Fruit fly (Drosophila melanogaster) whole organism, prepupa: ENCODE results near the gene PpV.

Source experiments
- CG10631 ChIP-seq: fragments of 200-800 bp; sonication (Bioruptor generic); optimal IDR thresholded peaks from 2 replicates; lab custom pipeline; 2016; ENCODE audit warnings: missing biosample characterization, missing genetic modification characterization
- CG11294 ChIP-seq: fragments of 200-800 bp; sonication (Bioruptor generic); IDR thresholded peaks from 2 replicates; pipeline ENCODE4 v1.3.6; 2022; ENCODE audit warnings: missing biosample characterization, missing genetic modification characterization
- CG11762 ChIP-seq: fragments of 200-800 bp; sonication (Bioruptor generic); optimal IDR thresholded peaks from 3 replicates; lab custom pipeline; 2016; ENCODE audit warnings: missing biosample characterization, missing genetic modification characterization; ENCODE audit not compliant: insufficient read depth
- CG15336 ChIP-seq: fragments of 200-800 bp; sonication (Bioruptor generic); IDR thresholded peaks from 2 replicates; pipeline ENCODE4 v1.3.6; 2022; ENCODE audit warnings: missing biosample characterization, missing genetic modification characterization
- CG16779 ChIP-seq: fragments of 200-800 bp; sonication (Bioruptor generic); optimal IDR thresholded peaks from 3 replicates; lab custom pipeline; 2017; ENCODE audit warnings: missing biosample characterization, mild to moderate bottlenecking, missing genetic modification characterization
- CG32006 ChIP-seq: fragments of 200-800 bp; sonication (Bioruptor generic); optimal IDR thresholded peaks from 3 replicates; lab custom pipeline; 2017; ENCODE audit warnings: missing biosample characterization, mild to moderate bottlenecking, missing genetic modification characterization
- CG3919 ChIP-seq: fragments of 200-800 bp; sonication (Bioruptor generic); optimal IDR thresholded peaks from 3 replicates; lab custom pipeline; 2016; ENCODE audit warnings: missing biosample characterization, missing genetic modification characterization
- CG6163 ChIP-seq: fragments of 200-800 bp; sonication (Bioruptor generic); IDR thresholded peaks from 3 replicates; pipeline ENCODE4 v1.3.6; 2022; ENCODE audit warnings: missing biosample characterization, missing genetic modification characterization
- CG6276 ChIP-seq: fragments of 200-800 bp; sonication (Bioruptor generic); optimal IDR thresholded peaks from 2 replicates; lab custom pipeline; 2017; ENCODE audit warnings: missing biosample characterization, mild to moderate bottlenecking, missing genetic modification characterization
- CG6808 ChIP-seq: fragments of 200-800 bp; sonication (Bioruptor generic); optimal IDR thresholded peaks from 3 replicates; lab custom pipeline; 2017; ENCODE audit warnings: missing biosample characterization, missing genetic modification characterization, mild to moderate bottlenecking, moderate library complexity, missing genetic modification reagents
- CG6854 ChIP-seq: fragments of 200-800 bp; sonication (Bioruptor generic); optimal IDR thresholded peaks from 2 replicates; lab custom pipeline; 2017; ENCODE audit warnings: missing biosample characterization, mild to moderate bottlenecking, missing genetic modification characterization
- CG7368 ChIP-seq: fragments of 200-800 bp; sonication (Bioruptor generic); optimal IDR thresholded peaks from 3 replicates; lab custom pipeline; 2016; ENCODE audit warnings: missing biosample characterization, missing genetic modification characterization
- CG8119 ChIP-seq: fragments of 200-800 bp; sonication (Bioruptor generic); IDR thresholded peaks from 3 replicates; pipeline ENCODE4 v1.3.6; 2022; ENCODE audit warnings: missing biosample characterization, missing genetic modification characterization
- CG8319 ChIP-seq: fragments of 200-800 bp; sonication (Bioruptor generic); optimal IDR thresholded peaks from 3 replicates; lab custom pipeline; 2016; ENCODE audit warnings: missing biosample characterization, missing genetic modification characterization
- CG8632 ChIP-seq: fragments of 200-800 bp; sonication (Bioruptor generic); optimal IDR thresholded peaks from 3 replicates; lab custom pipeline; 2016; ENCODE audit warnings: missing biosample characterization, missing genetic modification characterization
- Eip75B ChIP-seq: fragments of 200-800 bp; sonication (Bioruptor generic); optimal IDR thresholded peaks from 3 replicates; lab custom pipeline; 2016; ENCODE audit warnings: missing biosample characterization, missing genetic modification characterization
- Eip78C ChIP-seq: fragments of 200-800 bp; sonication (Bioruptor generic); peaks from one replicate; lab custom pipeline; 2016; ENCODE audit warnings: missing biosample characterization, missing genetic modification characterization
- Eip93F ChIP-seq: fragments of 200-800 bp; sonication (Bioruptor generic); optimal IDR thresholded peaks from 2 replicates; lab custom pipeline; 2016; ENCODE audit warnings: missing biosample characterization, mild to moderate bottlenecking, missing genetic modification characterization
- Ets21C ChIP-seq: fragments of 200-800 bp; sonication (Bioruptor generic); optimal IDR thresholded peaks from 3 replicates; lab custom pipeline; 2016; ENCODE audit warnings: missing biosample characterization, missing genetic modification characterization
- Ets96B ChIP-seq: fragments of 200-800 bp; optimal IDR thresholded peaks from 2 replicates; lab custom pipeline; 2019; ENCODE audit warnings: missing biosample characterization, mild to moderate bottlenecking, missing genetic modification characterization, moderate library complexity
- Gug ChIP-seq: fragments of 200-800 bp; sonication (Bioruptor generic); IDR thresholded peaks from 2 replicates; pipeline ENCODE4 v1.3.6; 2022; ENCODE audit warnings: missing biosample characterization, missing genetic modification characterization
- Hr38 ChIP-seq: sonication (Bioruptor generic); optimal IDR thresholded peaks from 2 replicates; lab custom pipeline; 2016; ENCODE audit warnings: missing biosample characterization, missing genetic modification characterization
- Hr39 ChIP-seq: fragments of 200-800 bp; sonication (Bioruptor generic); optimal IDR thresholded peaks from 2 replicates; lab custom pipeline; 2016; ENCODE audit warnings: missing biosample characterization, missing genetic modification characterization
- Hr4 ChIP-seq: fragments of 200-800 bp; sonication (Bioruptor generic); optimal IDR thresholded peaks from 3 replicates; lab custom pipeline; 2016; ENCODE audit warnings: missing biosample characterization, missing genetic modification characterization
- Lpt ChIP-seq: fragments of 200-800 bp; sonication (Bioruptor generic); optimal IDR thresholded peaks from 3 replicates; lab custom pipeline; 2016; ENCODE audit warnings: missing biosample characterization, missing genetic modification characterization
- Met ChIP-seq: fragments of 200-800 bp; sonication (Bioruptor generic); optimal IDR thresholded peaks from 3 replicates; lab custom pipeline; 2016; ENCODE audit warnings: missing biosample characterization, missing genetic modification characterization
- Smox ChIP-seq: fragments of 200-800 bp; sonication (Bioruptor generic); optimal IDR thresholded peaks from 3 replicates; lab custom pipeline; 2016; ENCODE audit warnings: missing biosample characterization, missing genetic modification characterization
- Sox102F ChIP-seq: fragments of 200-800 bp; sonication (Bioruptor generic); optimal IDR thresholded peaks from 2 replicates; lab custom pipeline; 2016; ENCODE audit warnings: missing biosample characterization, mild to moderate bottlenecking, missing genetic modification characterization
- Sox15 ChIP-seq: fragments of 200-800 bp; sonication (Bioruptor generic); optimal IDR thresholded peaks from 3 replicates; lab custom pipeline; 2016; ENCODE audit warnings: missing biosample characterization, missing genetic modification characterization
- achi ChIP-seq: fragments of 200-800 bp; sonication (Bioruptor generic); optimal IDR thresholded peaks from 3 replicates; lab custom pipeline; 2016; ENCODE audit warnings: missing biosample characterization, missing genetic modification characterization
- cyc ChIP-seq: fragments of 200-800 bp; sonication (Bioruptor generic); optimal IDR thresholded peaks from 3 replicates; lab custom pipeline; 2016; ENCODE audit warnings: missing biosample characterization, missing genetic modification characterization
- dac ChIP-seq: fragments of 200-800 bp; sonication (Bioruptor generic); optimal IDR thresholded peaks from 2 replicates; lab custom pipeline; 2017; ENCODE audit warnings: missing biosample characterization, mild to moderate bottlenecking, missing genetic modification characterization
- dsx ChIP-seq: fragments of 200-800 bp; optimal IDR thresholded peaks from 3 replicates; lab custom pipeline; 2019; ENCODE audit warnings: missing biosample characterization, mild to moderate bottlenecking, missing genetic modification characterization, moderate library complexity; ENCODE audit not compliant: poor library complexity, severe bottlenecking
- eg ChIP-seq: fragments of 200-800 bp; sonication (Bioruptor generic); IDR thresholded peaks from 3 replicates; pipeline ENCODE4 v1.3.6; 2022; ENCODE audit warnings: missing biosample characterization, missing genetic modification characterization
- fd59A ChIP-seq: fragments of 200-800 bp; sonication (Bioruptor generic); optimal IDR thresholded peaks from 2 replicates; lab custom pipeline; 2017; ENCODE audit warnings: missing biosample characterization, mild to moderate bottlenecking, missing genetic modification characterization, missing genetic modification reagents
- fd85E ChIP-seq: fragments of 200-800 bp; sonication (Bioruptor generic); optimal IDR thresholded peaks from 3 replicates; lab custom pipeline; 2016; ENCODE audit warnings: missing biosample characterization, missing genetic modification characterization
- fkh ChIP-seq: fragments of 200-800 bp; sonication (Bioruptor generic); optimal IDR thresholded peaks from 3 replicates; lab custom pipeline; 2017; ENCODE audit warnings: missing biosample characterization, mild to moderate bottlenecking, missing genetic modification characterization, moderate library complexity
- lz ChIP-seq: fragments of 200-800 bp; sonication (Bioruptor generic); optimal IDR thresholded peaks from 3 replicates; lab custom pipeline; 2016; ENCODE audit warnings: missing biosample characterization, missing genetic modification characterization
- net ChIP-seq: fragments of 200-800 bp; sonication (Bioruptor generic); optimal IDR thresholded peaks from 3 replicates; lab custom pipeline; 2016; ENCODE audit warnings: missing biosample characterization, missing genetic modification characterization
- pdm3 ChIP-seq: fragments of 200-800 bp; sonication (Bioruptor generic); optimal IDR thresholded peaks from 3 replicates; lab custom pipeline; 2016; ENCODE audit warnings: missing biosample characterization, missing genetic modification characterization
- salr ChIP-seq, 2 experiments: fragments of 200-800 bp; sonication (Bioruptor generic); optimal IDR thresholded peaks; 3 replicates each; lab custom pipeline; 2016 to 2018; ENCODE audit warnings: missing biosample characterization in 2 of 2, missing genetic modification characterization in 2 of 2, mild to moderate bottlenecking in 1 of 2
- spab ChIP-seq: fragments of 200-800 bp; sonication (Bioruptor generic); optimal IDR thresholded peaks from 2 replicates; lab custom pipeline; 2017; ENCODE audit warnings: missing biosample characterization, mild to moderate bottlenecking, missing genetic modification characterization, missing genetic modification reagents
- ss ChIP-seq, 2 experiments: fragments of 200-800 bp; sonication (Bioruptor generic); optimal IDR thresholded peaks; 2 replicates in 1 of 2; 3 replicates in 1 of 2; lab custom pipeline; 2017 to 2018; ENCODE audit warnings: mild to moderate bottlenecking in 2 of 2, missing biosample characterization in 2 of 2, missing genetic modification characterization in 2 of 2, moderate library complexity in 1 of 2
- topi ChIP-seq: fragments of 200-800 bp; sonication (Bioruptor generic); optimal IDR thresholded peaks from 3 replicates; lab custom pipeline; 2016; ENCODE audit warnings: missing biosample characterization, missing genetic modification characterization
- vri ChIP-seq: fragments of 200-800 bp; sonication (Bioruptor generic); optimal IDR thresholded peaks from 3 replicates; lab custom pipeline; 2016; ENCODE audit warnings: missing biosample characterization, mild to moderate bottlenecking, missing genetic modification characterization

PpV gene

dm6 chrX:6339970-6340548 is 32.7 kb downstream of the PpV start (continued):
- TF ChIP-seq CG32006 (GFP tag; lab: Kevin White, UChicago) (peak; percentile 69), fkh (GFP tag; lab: Kevin White, UChicago) (no peak), spab (GFP tag; lab: Kevin White, UChicago) (peak; percentile 47), achi (GFP tag; lab: Kevin White, UChicago) (peak; percentile 39), CG11294 (peak; percentile 70; the same call in 1 of the 2 replicates), net (GFP tag; lab: Kevin White, UChicago) (peak; percentile 19), eg (GFP tag; lab: Robert Waterston, UW) (peak; percentile 83), Hr39 (GFP tag; lab: Kevin White, UChicago) (no peak), vri (GFP tag; lab: Kevin White, UChicago) (no peak), CG6276 (peak; percentile 3), Hr4 (peak; percentile 66), Eip93F (GFP tag; lab: Kevin White, UChicago) (no peak), Ets96B (peak; percentile 87), CG16779 (tag; lab: Kevin White, UChicago) (no peak), Hr38 (GFP tag; lab: Kevin White, UChicago) (no peak), CG8632 (GFP tag; lab: Kevin White, UChicago) (peak; percentile 14), CG6808 (GFP tag; lab: Kevin White, UChicago) (peak; percentile 31), pdm3 (GFP tag; lab: Kevin White, UChicago) (peak; percentile 59)

- TF ChIP-seq CG15336 (peak; percentile 32; the same call in 1 of the 2 replicates), Smox (GFP tag; lab: Kevin White, UChicago) (peak; percentile 57), fkh (GFP tag; lab: Kevin White, UChicago) (no peak), CG6276 (peak; percentile 26), Lpt (peak; percentile 13), CG11762 (GFP tag; lab: Kevin White, UChicago) (no peak), eg (GFP tag; lab: Robert Waterston, UW) (peak; percentile 38; the same call in 1 of the 3 replicates), dsx (GFP tag; lab: Kevin White, UChicago) (peak; percentile 27), CG8319 (GFP tag; lab: Kevin White, UChicago) (no peak), Ets21C (GFP tag; lab: Kevin White, UChicago) (peak; percentile 51), CG11294 (peak; percentile 56), pdm3 (GFP tag; lab: Kevin White, UChicago) (peak; percentile 64), CG3919 (peak; percentile 47), Ets96B (peak; percentile 50), CG32006 (GFP tag; lab: Kevin White, UChicago) (peak; percentile 79), achi (GFP tag; lab: Kevin White, UChicago) (peak; percentile 48), Hr39 (GFP tag; lab: Kevin White, UChicago) (peak; percentile 63), fd85E (no peak), fd59A (GFP tag; lab: Kevin White, UChicago) (peak; percentile 59), CG8119 (GFP tag; lab: Robert Waterston, UW) (peak; percentile 47; the same call in 2 of the 3 replicates), CG6808 (GFP tag; lab: Kevin White, UChicago) (peak; percentile 70), CG7368 (peak; percentile 32), Met (GFP tag; lab: Kevin White, UChicago) (peak; percentile 70), Eip75B (peak; percentile 60), Hr38 (GFP tag; lab: Kevin White, UChicago) (no peak), salr (GFP tag; optimal IDR thresholded peaks at IDR 0.05; lab: Kevin White, UChicago) (peak; percentile 20 to 46), Eip78C (GFP tag; lab: Kevin White, UChicago) (peak; percentile 82), CG6854 (GFP tag; lab: Kevin White, UChicago) (no peak), Gug (GFP tag; lab: Robert Waterston, UW) (peak; percentile 33; the same call in 1 of the 2 replicates), CG6163 (GFP tag; lab: Robert Waterston, UW) (peak; percentile 63), ss (GFP tag; optimal IDR thresholded peaks at IDR 0.05; lab: Kevin White, UChicago) (peak; percentile 22 to 46), net (GFP tag; lab: Kevin White, UChicago) (peak; percentile 58), CG10631 (peak; percentile 66), dac (no peak), topi (GFP tag; lab: Kevin White, UChicago) (peak; percentile 61), cyc (GFP tag; lab: Kevin White, UChicago) (peak; percentile 48), Sox15 (GFP tag; lab: Kevin White, UChicago) (peak; percentile 40), Sox102F (GFP tag; lab: Kevin White, UChicago) (peak; percentile 47), lz (GFP tag; lab: Kevin White, UChicago) (peak; percentile 60)
These were observed 33.7 kb downstream of the PpV start for dm6 chrX:6338738-6339614.
